Fruit fly (Drosophila melanogaster): Measurements from ENCODE around the gene CG44362.

CG44362 gene

DNA sequence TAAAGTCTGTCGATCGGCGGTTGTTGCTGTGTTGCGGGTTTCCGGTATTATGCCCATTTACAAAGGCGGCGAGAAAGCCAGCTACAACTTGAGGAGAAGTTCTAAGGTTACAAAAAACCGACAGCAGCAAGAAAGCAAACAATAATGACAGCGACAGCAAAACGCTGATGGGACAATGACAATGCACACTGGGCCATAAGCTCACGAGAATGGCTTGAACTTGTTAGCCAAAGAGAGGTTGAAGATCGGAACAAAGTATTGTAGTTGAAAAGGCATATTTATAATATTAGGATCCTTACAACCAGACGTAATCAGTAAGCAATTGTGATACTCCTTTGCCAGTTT is 16.9 kb upstream of the CG44362 start:
- no peak for TF ChIP-seq noc (tag; optimal IDR thresholded peaks at IDR 0.05)

dm6 chr3L:11381126-11381940 is 16.0 kb upstream of the CG44362 start:
- no peak for TF ChIP-seq noc (tag; optimal IDR thresholded peaks at IDR 0.05)

DNA sequence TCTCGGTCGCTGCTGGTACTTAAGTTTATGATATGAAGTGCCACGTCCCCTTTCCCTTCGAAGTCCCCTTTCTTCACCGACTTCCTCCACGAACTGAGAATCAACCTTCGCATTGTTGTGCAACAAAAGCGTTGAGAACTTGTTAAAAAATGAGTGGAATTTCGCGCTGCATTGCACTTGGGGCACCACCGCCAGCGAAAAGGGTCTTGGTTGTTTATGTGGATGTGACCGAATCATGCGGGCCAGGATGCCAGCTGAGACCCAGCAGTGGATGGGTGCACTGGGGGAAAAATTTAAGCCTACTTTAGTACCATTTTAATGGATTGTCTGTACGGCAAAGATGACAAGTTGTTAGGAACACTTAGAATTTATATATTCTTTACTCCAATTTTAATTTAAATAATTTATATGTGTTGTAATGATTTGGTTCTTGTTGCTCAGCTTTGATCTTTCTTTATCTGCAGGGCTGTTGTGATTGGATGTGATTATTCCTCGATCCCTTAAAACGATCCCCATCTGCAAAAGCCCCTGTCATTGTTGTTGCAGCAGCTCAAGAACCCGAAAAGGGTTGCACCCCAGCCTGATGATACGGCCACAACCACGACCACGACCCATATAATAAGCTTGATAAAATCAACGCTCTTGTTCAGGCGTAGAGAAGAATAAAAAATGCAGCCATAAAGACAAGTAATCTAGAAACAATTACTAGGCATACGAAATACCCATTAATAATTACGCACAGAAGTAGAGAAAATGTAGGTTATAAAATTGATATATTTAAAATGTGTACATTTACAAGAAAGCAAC is 15.2 kb upstream of the CG44362 start:
- TF ChIP-seq noc (tag; optimal IDR thresholded peaks at IDR 0.05) = no peak

- no peak for TF ChIP-seq noc (tag; optimal IDR thresholded peaks at IDR 0.05)
Measured at dm6 chr3L:11382748-11383424, 14.5 kb upstream of the CG44362 start.

DNA sequence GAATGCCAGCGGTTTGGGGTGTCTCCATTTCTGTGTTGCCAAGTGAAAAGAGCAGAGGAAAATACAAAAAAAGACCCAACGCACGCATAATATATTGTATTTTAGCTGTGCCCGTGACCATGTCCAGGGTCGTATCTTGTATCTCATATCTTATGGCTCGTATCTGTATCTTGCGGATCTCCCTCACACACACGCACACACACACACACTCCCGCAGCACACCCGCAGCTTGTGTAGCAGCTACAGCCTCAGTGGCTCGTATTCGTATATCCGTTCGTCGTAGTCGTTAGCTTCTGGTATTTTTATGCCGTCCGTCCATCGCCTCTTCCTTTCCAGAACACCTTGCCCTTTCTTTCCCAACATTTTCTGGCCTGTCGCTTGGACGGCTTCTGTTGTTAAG is 13.1 kb upstream of the CG44362 start:
- no peak for TF ChIP-seq noc (tag; optimal IDR thresholded peaks at IDR 0.05)

DNA sequence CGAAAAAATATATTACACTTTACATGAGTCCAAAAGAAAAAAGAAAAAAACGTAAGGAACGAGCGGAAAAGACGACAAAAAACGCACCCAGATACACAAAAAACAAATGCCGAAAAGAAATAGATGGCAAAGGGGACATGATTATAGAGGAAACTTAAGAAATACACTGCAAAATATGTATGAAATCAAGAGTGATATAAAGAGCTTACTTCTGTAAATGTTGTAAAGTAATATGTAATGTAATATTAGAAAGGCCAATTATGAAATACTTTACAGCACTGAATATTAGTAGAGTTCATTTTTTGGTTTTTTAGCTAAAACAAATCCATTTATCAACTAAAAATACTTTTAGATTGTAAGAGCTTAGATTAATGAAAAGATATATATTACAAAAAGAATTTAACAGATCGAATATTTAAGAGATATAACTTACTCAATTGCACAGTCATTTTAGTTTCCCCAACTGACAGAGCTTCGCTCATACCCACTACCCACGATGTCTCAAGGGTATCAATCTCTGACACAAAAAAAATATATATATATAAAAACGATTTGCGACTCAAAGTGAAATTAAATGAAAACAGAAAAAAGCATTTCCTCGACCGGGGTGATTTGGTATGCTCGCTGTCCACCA is 12.4 kb upstream of the CG44362 start:
- no peak for TF ChIP-seq noc (tag; optimal IDR thresholded peaks at IDR 0.05)

DNA sequence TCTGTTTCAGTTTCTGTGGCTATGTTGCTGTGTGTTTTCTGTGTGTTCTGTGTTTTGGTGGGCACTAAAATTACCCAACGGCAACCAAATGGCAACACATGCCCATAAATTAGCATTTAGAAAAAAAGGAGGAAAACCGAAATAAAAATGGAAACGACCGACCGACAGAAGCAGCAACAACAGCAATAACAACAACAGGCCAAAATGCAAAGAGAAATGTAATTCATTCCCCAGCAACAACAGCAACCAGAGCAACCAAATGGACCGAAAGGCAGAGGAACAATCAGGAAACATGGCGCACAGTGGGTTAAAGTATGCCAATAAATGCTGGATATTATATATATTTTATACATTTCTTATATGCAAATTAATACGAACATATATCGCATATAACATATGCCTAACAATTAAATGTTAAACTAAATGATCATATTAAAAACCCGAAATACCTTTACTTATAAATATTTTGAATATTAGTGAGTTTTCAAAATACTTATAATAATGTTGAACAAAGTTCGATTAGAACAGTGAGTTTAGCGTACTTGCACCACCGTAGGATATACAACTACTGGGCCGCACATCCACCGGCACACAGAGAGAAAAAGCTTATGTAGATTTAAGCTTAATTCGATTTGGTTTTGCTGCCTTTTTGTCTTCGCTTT is 8.2 kb upstream of the CG44362 start:
- no peak for TF ChIP-seq noc (tag; optimal IDR thresholded peaks at IDR 0.05)

DNA sequence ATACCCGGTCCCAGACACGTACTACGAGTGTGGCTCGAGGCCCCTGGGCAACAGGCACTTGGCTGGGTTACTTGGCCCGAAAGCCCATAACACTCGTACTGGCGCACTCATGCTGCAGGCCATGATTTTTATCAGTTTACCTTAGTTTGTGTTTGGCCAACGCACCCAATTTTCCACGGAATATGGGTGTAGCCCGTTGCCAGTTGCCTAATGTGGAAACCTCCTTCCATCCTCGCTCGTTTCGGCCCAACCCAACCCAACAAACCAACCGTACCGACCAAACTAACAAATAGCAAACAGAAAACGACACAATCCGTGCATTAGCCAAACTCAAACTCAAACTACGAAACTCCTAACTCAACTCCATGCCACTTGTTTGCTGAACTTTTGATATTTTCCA is 3.5 kb upstream of the CG44362 start:
- no peak for TF ChIP-seq noc (tag; optimal IDR thresholded peaks at IDR 0.05)

DNA sequence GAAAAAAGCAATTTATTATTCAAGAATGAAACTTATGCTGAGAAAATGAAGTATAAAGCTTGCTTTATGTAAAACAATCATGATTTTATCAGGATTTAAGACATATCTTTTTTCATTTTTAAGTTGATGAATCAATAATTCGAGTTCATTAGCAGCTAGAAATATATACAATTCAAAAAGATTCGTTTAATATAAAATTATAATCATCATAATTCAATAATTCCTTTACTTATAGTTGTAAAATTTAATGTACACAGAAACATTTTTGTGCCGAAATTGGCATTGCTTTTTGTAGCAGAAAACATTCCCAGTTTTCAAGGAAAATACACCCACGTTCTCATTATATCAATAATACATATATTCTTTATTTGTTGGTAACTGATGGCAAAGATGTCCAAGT is 3.0 kb upstream of the CG44362 start, which contains the start of gene CG11726:
CG11726 (plus strand) TSS at position 301 of the 400 bp plus-strand sequence.
- no peak for TF ChIP-seq noc (tag; optimal IDR thresholded peaks at IDR 0.05)

DNA sequence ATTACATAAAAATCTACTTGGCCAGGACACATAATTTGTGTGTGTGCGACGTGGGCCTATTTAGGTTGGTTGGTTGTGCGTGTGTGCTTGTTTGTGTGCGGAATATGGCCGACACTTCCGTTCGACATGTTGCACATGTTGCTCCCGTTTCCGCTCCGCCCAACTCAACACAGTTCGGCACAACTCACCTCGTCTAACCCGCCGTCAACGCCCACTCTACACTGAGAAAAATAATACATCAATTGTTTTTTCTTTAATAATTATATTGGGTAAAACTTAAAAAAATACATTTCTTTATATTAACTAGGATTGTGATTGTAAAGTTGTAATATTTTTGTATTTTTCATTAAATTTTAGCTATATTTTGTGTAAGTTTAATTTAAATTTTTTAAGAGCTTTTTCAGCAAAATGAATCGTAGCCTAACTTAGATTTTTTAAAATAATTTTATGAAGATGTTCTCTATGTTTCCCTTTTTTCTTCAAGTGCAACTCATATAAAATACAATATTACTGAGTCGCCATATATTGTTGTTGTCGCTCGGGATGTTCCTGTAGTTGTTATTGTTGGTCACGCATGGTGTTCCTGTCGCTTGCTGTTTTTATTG is 1.2 kb downstream of the CG44362 start:
- TF ChIP-seq noc (tag; optimal IDR thresholded peaks at IDR 0.05) = no peak

DNA sequence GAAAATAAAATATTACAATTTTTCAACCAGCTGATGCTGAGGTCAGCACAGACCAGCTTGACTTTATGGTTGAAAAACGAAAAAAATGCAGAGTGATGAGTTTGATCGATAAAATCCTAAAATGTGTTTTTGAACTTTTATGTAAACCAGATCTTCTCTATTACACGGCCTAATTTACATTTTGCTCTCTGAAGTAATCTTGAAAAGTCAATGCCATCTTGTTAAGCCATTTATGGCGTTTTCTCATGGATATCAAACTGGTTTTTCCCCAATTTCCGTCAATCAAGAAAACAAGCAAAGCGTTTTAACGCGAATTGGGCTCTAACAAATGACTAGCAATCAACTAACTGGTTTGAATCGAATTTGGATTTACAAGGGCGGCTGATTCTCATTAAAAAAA is 2.1 kb downstream of the CG44362 start:
- TF ChIP-seq noc (tag; optimal IDR thresholded peaks at IDR 0.05) = no peak

- TF ChIP-seq noc (tag; optimal IDR thresholded peaks at IDR 0.05) = no peak
Measured at dm6 chr3L:11400262-11400661, 2.9 kb downstream of the CG44362 start.

dm6 chr3L:11400673-11401186 is 3.4 kb downstream of the CG44362 start:
- no peak for TF ChIP-seq noc (tag; optimal IDR thresholded peaks at IDR 0.05)

DNA sequence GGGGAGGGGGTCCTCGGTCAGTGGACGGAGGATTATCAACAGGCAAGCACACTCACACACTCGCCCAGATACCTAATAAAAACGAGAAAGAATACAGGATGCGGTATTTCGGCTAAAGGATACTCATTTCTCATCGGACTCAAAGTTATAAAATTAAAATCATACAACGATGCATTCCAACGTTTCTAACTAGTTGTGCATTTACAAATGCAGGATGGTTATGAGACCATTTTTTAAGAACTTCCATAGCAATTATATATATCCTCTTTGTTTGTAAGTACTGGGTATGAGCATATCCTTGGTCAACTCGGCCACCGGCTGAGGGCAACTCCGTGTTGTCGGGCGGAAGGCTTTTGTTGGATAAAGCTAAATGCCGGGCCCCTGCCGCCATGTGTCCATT is 5.0 kb downstream of the CG44362 start:
- TF ChIP-seq noc (tag; optimal IDR thresholded peaks at IDR 0.05) = no peak

dm6 chr3L:11403542-11403941 is 6.2 kb downstream of the CG44362 start:
- no peak for TF ChIP-seq noc (tag; optimal IDR thresholded peaks at IDR 0.05)

Measured in whole organism, larva.